Worm (Caenorhabditis elegans): ENCODE measurements around the gene zfp-2.

DNA sequence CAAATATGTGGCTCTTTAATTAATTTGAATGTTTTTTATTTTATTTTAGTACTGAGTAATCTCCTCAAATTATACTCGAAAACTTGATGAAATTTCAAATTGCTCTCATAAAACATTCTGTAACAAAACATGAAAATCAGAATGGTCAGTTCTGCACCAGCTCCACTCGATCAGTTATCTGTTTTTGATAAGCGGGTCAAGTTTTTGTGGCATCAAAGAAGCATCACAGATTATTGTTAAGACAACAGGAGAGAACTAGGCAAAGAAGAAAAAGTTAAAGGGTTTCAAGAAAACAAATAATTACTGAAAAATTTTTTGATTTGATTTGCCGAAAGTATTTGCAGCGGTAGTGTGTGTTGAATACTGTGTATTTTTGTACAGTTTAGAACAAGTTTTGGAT, 49.7 kb downstream of the zfp-2 start:
- TF ChIP-seq npax-4 (tag; optimal IDR thresholded peaks at IDR 0.05) (no peak), sdc-2 (tag; optimal IDR thresholded peaks at IDR 0.05) (no peak), hlh-15 (tag; optimal IDR thresholded peaks at IDR 0.05) (no peak), unc-55 (GFP tag; optimal IDR thresholded peaks at IDR 0.05) (no peak), nfya-1 (tag; optimal IDR thresholded peaks at IDR 0.05) (no peak)
